Worm (Caenorhabditis elegans) whole organism, young adult: ENCODE results near the gene tpa-1.

Experiments used
- T07F8.4 ChIP-seq: sonication (generic microtip); optimal IDR thresholded peaks from 2 replicates; lab custom pipeline; 2016; ENCODE audit warnings: mild to moderate bottlenecking, missing genetic modification characterization, moderate library complexity, missing compliant biosample characterization
- nfya-1 ChIP-seq: sonication (generic microtip); optimal IDR thresholded peaks from 2 replicates; lab custom pipeline; 2017; ENCODE audit warnings: antibody characterized with exemption, missing compliant biosample characterization, missing genetic modification characterization, borderline replicate concordance; ENCODE audit not compliant: insufficient read depth
- nfyb-1 ChIP-seq: fragments of 200-800 bp; sonication (Bioruptor generic); IDR thresholded peaks from 2 replicates; pipeline ENCODE4 v1.3.6; 2022; ENCODE audit warnings: missing genetic modification reagents, missing genetic modification characterization, missing compliant biosample characterization
- pha-4 ChIP-seq: fragments of 150-350 bp; sonication (generic microtip); optimal IDR thresholded peaks from 2 replicates; lab custom pipeline; 2014; ENCODE audit warnings: missing biosample characterization, missing genetic modification reagents, missing genetic modification characterization
- rpc-1 ChIP-seq, 2 experiments: fragments of 150-350 bp in 1 of 2; sonication (generic microtip) in 1 of 2; optimal IDR thresholded peaks; 2 replicates each; lab custom pipeline; 2014 to 2018; ENCODE audit warnings: missing biosample characterization in 1 of 2, missing genetic modification characterization in 1 of 2, missing genetic modification reagents in 1 of 2, missing genotype in 1 of 2
- ztf-18 ChIP-seq: sonication (generic microtip); optimal IDR thresholded peaks from 2 replicates; lab custom pipeline; 2016; ENCODE audit warnings: missing genotype, mild to moderate bottlenecking, missing genetic modification characterization, missing compliant biosample characterization

ce11 chrIV:80943-81342, 10.8 kb upstream of the tpa-1 start:
- TF ChIP-seq pha-4 (tag; lab: Kevin White, UChicago) (no peak), ztf-18 (tag; lab: Kevin White, UChicago) (no peak), nfyb-1 (no peak), rpc-1 (optimal IDR thresholded peaks at IDR 0.05; lab: Kevin White, UChicago) (no peak), rpc-1 (tag; optimal IDR thresholded peaks at IDR 0.05; lab: Kevin White, UChicago) (no peak), T07F8.4 (tag; lab: Kevin White, UChicago) (no peak), nfya-1 (tag; lab: Kevin White, UChicago) (no peak)
